Worm (Caenorhabditis elegans) whole organism, late embryonic: ENCODE results near the gene T01H3.2.

Experiments
- ama-1 ChIP-seq: fragments of 150-350 bp; optimal IDR thresholded peaks from 2 replicates; lab custom pipeline; 2014
- ceh-24 ChIP-seq: sonication (generic microtip); optimal IDR thresholded peaks from 2 replicates; lab custom pipeline; 2016; ENCODE audit warnings: mild to moderate bottlenecking, missing genetic modification characterization, missing compliant biosample characterization
- ceh-6 ChIP-seq: fragments of 200-800 bp; sonication (Bioruptor generic); optimal IDR thresholded peaks from 2 replicates; lab custom pipeline; 2018; ENCODE audit warnings: mild to moderate bottlenecking, missing genetic modification characterization, missing compliant biosample characterization
- fkh-6 ChIP-seq: sonication (generic microtip); optimal IDR thresholded peaks from 2 replicates; lab custom pipeline; 2016; ENCODE audit warnings: missing genetic modification characterization, missing compliant biosample characterization
- gmeb-2 ChIP-seq: sonication (generic microtip); optimal IDR thresholded peaks from 2 replicates; lab custom pipeline; 2016; ENCODE audit warnings: missing genetic modification characterization, inconsistent platforms, missing compliant biosample characterization
- mec-3 ChIP-seq: sonication (generic microtip); optimal IDR thresholded peaks from 2 replicates; lab custom pipeline; 2016; ENCODE audit warnings: borderline replicate concordance, missing genetic modification characterization, missing compliant biosample characterization
- nfya-1 ChIP-seq: sonication (generic microtip); optimal IDR thresholded peaks from 2 replicates; lab custom pipeline; 2017; ENCODE audit warnings: missing genetic modification characterization, mild to moderate bottlenecking, missing compliant biosample characterization, antibody characterized with exemption, moderate library complexity
- nhr-11 ChIP-seq: fragments of 150-350 bp; optimal IDR thresholded peaks from 2 replicates; lab custom pipeline; 2014; ENCODE audit warnings: missing biosample characterization, missing genetic modification characterization
- pha-2 ChIP-seq: sonication (generic microtip); optimal IDR thresholded peaks from 2 replicates; lab custom pipeline; 2017; ENCODE audit warnings: mild to moderate bottlenecking, missing genetic modification characterization, missing compliant biosample characterization
- ztf-16 ChIP-seq: sonication (generic microtip); optimal IDR thresholded peaks from 2 replicates; lab custom pipeline; 2017; ENCODE audit warnings: missing genetic modification characterization, missing compliant biosample characterization

ce11 chrII:7900190-7900672, 22.4 kb upstream of the T01H3.2 start, which contains the start of gene rev-1:
- TF ChIP-seq gmeb-2 (tag; lab: Kevin White, UChicago) (no peak), nfya-1 (tag; lab: Kevin White, UChicago) (no peak), ceh-6 (GFP tag; lab: Kevin White, UChicago) (no peak), ama-1 (lab: Kevin White, UChicago) (no peak), mec-3 (tag; lab: Kevin White, UChicago) (no peak), ztf-16 (tag; lab: Kevin White, UChicago) (no peak), ceh-24 (tag; lab: Kevin White, UChicago) (no peak), nhr-11 (tag; lab: Kevin White, UChicago) (no peak), fkh-6 (tag; lab: Kevin White, UChicago) (no peak), pha-2 (no peak)
